Fruit fly (Drosophila melanogaster): ENCODE results near the gene CG5068.

The CG5068 gene

DNA sequence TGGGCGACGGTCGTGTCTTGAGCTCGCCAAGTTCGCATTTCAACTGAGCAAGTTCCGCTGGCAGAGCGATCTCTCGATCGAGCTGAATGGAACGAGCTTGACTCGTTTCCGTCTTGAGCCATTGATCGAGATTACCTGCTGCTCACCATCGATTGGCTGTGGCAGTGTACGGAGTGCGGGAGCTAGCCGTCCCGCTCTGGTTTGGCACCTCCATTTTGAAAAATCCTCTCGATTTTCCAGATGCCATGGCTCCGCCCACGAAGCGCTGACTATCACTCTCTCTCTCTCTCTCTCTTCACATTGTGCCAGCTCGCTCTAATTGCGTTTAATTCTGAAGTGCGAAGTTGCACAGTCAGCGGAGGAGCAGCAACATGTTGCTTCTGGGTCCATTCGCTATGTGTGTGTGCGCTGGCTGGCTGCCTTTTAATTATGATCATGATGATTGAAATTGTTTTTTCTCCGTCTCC lies 32.7 kb downstream of the CG5068 start, which contains the start of gene Doc2:
Gene Doc2 (minus strand): TSS at position 51 of the 467 bp plus-strand sequence.
- TF ChIP-seq pan (optimal IDR thresholded peaks at IDR 0.05) (no peak), dl (GFP tag; optimal IDR thresholded peaks at IDR 0.05; ENCODE audit: insufficient read depth in 1 of 2, partially characterized antibody in 2 of 2) (peak in 1 of 2 experiments; percentile 23), CrebA (GFP tag; optimal IDR thresholded peaks at IDR 0.05; ENCODE audit: borderline replicate concordance) (no peak), usp (GFP tag; optimal IDR thresholded peaks at IDR 0.05) (no peak), lola (GFP tag; optimal IDR thresholded peaks at IDR 0.05) (no peak), sage (GFP tag; optimal IDR thresholded peaks at IDR 0.05) (no peak), rgr (GFP tag; optimal IDR thresholded peaks at IDR 0.05) (no peak), h (GFP tag; optimal IDR thresholded peaks at IDR 0.05) (no peak), Dif (GFP tag; optimal IDR thresholded peaks at IDR 0.05; ENCODE audit: partially characterized antibody) (peak; percentile 24), Hnf4 (GFP tag; optimal IDR thresholded peaks at IDR 0.05) (no peak), Abd-B (GFP tag; optimal IDR thresholded peaks at IDR 0.05) (no peak)

DNA sequence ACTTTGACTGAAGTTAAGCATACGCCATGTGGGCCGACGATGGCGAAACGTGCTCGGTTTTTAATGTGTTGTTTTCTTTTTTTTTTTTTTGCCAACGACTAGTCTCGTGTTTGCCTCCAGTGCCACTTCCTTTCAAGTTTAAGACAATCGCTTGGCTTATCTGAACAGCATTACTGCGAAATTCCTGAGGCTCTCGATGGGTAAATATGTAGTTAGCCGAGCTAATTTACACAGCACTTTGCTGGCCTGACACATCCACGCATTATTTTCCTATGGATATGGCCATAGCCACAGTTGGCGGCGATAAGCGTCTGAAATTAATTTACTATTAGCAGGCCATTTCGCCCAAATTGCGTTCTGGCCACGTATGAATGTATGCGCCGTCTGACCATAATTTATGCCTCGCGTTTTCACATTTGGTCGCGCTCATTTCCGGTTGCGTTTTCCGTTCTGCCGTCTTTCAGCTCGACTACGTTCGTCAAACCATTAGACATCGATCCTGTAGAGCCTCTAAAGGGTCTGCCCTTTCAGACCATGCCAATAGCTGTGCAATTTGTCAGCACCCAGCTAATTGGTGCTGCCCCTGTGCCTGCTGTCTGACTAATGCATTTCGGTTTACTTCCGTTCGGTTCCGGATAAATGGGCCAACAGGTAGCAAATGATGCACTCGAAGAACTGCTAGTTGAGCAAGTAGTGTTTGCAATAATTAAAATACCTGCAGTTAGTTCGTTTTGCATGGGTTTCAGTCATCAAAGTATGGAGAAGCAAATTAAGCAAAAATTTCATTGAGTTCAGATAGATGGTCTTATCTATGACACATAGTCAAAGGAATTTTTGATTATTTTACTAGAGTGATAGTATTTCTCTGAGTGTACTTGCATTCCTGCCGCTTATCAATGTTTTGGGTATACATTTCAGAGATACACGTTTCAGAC lies 34.2 kb downstream of the CG5068 start:
- no peak for TF ChIP-seq rgr (GFP tag; optimal IDR thresholded peaks at IDR 0.05)
- TF ChIP-seq h (GFP tag; optimal IDR thresholded peaks at IDR 0.05): peak; percentile 4

DNA sequence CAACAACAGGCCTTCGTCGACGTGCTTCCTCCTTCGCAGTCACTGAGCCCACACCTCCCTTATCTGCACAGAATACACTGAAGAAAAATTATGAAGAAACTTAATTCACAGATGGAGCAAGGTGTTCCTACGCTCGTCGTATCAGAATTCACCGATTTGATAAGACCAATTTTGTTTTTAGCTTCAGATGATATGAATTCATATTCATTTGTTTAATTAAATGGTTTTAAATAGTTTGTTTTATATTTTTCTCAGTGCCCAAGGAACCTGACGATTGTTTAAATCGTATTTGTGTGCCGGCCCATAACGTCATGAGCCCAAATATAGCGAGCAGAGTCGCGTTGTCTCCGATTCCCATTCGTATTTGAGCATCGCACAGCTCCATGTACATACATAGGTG lies 37.1 kb downstream of the CG5068 start:
- no peak for TF ChIP-seq Hr83 (GFP tag; optimal IDR thresholded peaks at IDR 0.05; ENCODE audit: poor library complexity, severe bottlenecking)
- peak; percentile 55 for TF ChIP-seq sv (GFP tag; optimal IDR thresholded peaks at IDR 0.05)
- TF ChIP-seq woc (GFP tag; optimal IDR thresholded peaks at IDR 0.05): no peak
- TF ChIP-seq HLH106 (tag; optimal IDR thresholded peaks at IDR 0.05): peak; percentile 0
- TF ChIP-seq Mio (GFP tag; optimal IDR thresholded peaks at IDR 0.05): no peak
- no peak for TF ChIP-seq usp (GFP tag; optimal IDR thresholded peaks at IDR 0.05)
- no peak for TF ChIP-seq lola (GFP tag; optimal IDR thresholded peaks at IDR 0.05)
- TF ChIP-seq psq (GFP tag; optimal IDR thresholded peaks at IDR 0.05): no peak
- TF ChIP-seq Hnf4 (GFP tag; optimal IDR thresholded peaks at IDR 0.05): no peak
- TF ChIP-seq GATAd (GFP tag; optimal IDR thresholded peaks at IDR 0.05): no peak
- no peak for TF ChIP-seq rgr (GFP tag; optimal IDR thresholded peaks at IDR 0.05)
- no peak for TF ChIP-seq CG9705 (GFP tag; optimal IDR thresholded peaks at IDR 0.05)
- no peak for TF ChIP-seq pan (optimal IDR thresholded peaks at IDR 0.05)
- no peak for TF ChIP-seq tai (GFP tag; optimal IDR thresholded peaks at IDR 0.05)
- TF ChIP-seq dmrt93B (GFP tag; optimal IDR thresholded peaks at IDR 0.05): no peak
- TF ChIP-seq h (GFP tag; optimal IDR thresholded peaks at IDR 0.05): peak; percentile 39
- no peak for TF ChIP-seq Sp1 (GFP tag; optimal IDR thresholded peaks at IDR 0.05)
- no peak for TF ChIP-seq brk (GFP tag; optimal IDR thresholded peaks at IDR 0.05)
- TF ChIP-seq Rel (GFP tag; optimal IDR thresholded peaks at IDR 0.05): no peak
- no peak for TF ChIP-seq Rel (tag; optimal IDR thresholded peaks at IDR 0.05)
- peak in 1 of 2 experiments; percentile 15 for TF ChIP-seq foxo (GFP tag; optimal IDR thresholded peaks at IDR 0.05)
- TF ChIP-seq jim (GFP tag; optimal IDR thresholded peaks at IDR 0.05): no peak
- TF ChIP-seq Vsx2 (GFP tag; optimal IDR thresholded peaks at IDR 0.05; ENCODE audit: partially characterized antibody): no peak
- no peak for TF ChIP-seq CG32264 (GFP tag; optimal IDR thresholded peaks at IDR 0.05)
- no peak for TF ChIP-seq Myc (optimal IDR thresholded peaks at IDR 0.05)
- TF ChIP-seq Dfd (GFP tag; optimal IDR thresholded peaks at IDR 0.05): no peak
- TF ChIP-seq CrebA (GFP tag; optimal IDR thresholded peaks at IDR 0.05; ENCODE audit: borderline replicate concordance): no peak
- no peak for TF ChIP-seq Dif (GFP tag; optimal IDR thresholded peaks at IDR 0.05; ENCODE audit: partially characterized antibody)
- peak; percentile 7 for TF ChIP-seq OdsH (GFP tag; optimal IDR thresholded peaks at IDR 0.05)
- peak; percentile 34 for TF ChIP-seq ey (GFP tag; optimal IDR thresholded peaks at IDR 0.05)
- no peak for TF ChIP-seq Jra (GFP tag; optimal IDR thresholded peaks at IDR 0.05)
- TF ChIP-seq br (GFP tag; optimal IDR thresholded peaks at IDR 0.05): peak; percentile 8
- no peak for TF ChIP-seq N (GFP tag; optimal IDR thresholded peaks at IDR 0.05)
- TF ChIP-seq dl (GFP tag; optimal IDR thresholded peaks at IDR 0.05; ENCODE audit: insufficient read depth in 1 of 2, partially characterized antibody in 2 of 2): no peak
- TF ChIP-seq Abd-B (GFP tag; optimal IDR thresholded peaks at IDR 0.05): no peak
- no peak for TF ChIP-seq Hr78 (GFP tag; optimal IDR thresholded peaks at IDR 0.05)
- no peak for TF ChIP-seq fru (GFP tag; optimal IDR thresholded peaks at IDR 0.05)
